Fruit fly (Drosophila melanogaster) whole organism, embryonic: ENCODE measurements around the gene CG13038.

Experiments
- Atf3 ChIP-seq: fragments of 200-800 bp; sonication (Bioruptor generic); optimal IDR thresholded peaks from 3 replicates; lab custom pipeline; 2016; ENCODE audit warnings: missing biosample characterization, missing genetic modification characterization
- Atf6 ChIP-seq: fragments of 200-800 bp; sonication (Bioruptor generic); IDR thresholded peaks from 2 replicates; pipeline ENCODE4 v1.3.6; 2022; ENCODE audit warnings: missing biosample characterization, missing genetic modification characterization
- CG10979 ChIP-seq: fragments of 200-800 bp; sonication (Bioruptor generic); optimal IDR thresholded peaks from 2 replicates; lab custom pipeline; 2018; ENCODE audit warnings: missing biosample characterization, mild to moderate bottlenecking, missing genetic modification characterization, moderate library complexity
- CG11504 ChIP-seq: fragments of 200-800 bp; sonication (Bioruptor generic); optimal IDR thresholded peaks from 3 replicates; lab custom pipeline; 2019; ENCODE audit warnings: missing biosample characterization, mild to moderate bottlenecking, missing genetic modification characterization, moderate library complexity
- CG11695 ChIP-seq: fragments of 200-800 bp; sonication (Bioruptor generic); IDR thresholded peaks from 3 replicates; pipeline ENCODE4 v1.3.6; 2022; ENCODE audit warnings: missing biosample characterization, missing genetic modification characterization
- CG12391 ChIP-seq: fragments of 200-800 bp; sonication (Bioruptor generic); optimal IDR thresholded peaks from 3 replicates; lab custom pipeline; 2018; ENCODE audit warnings: missing biosample characterization, mild to moderate bottlenecking, missing genetic modification characterization, moderate library complexity
- CG12744 ChIP-seq: fragments of 200-800 bp; sonication (Bioruptor generic); optimal IDR thresholded peaks from 2 replicates; lab custom pipeline; 2016; ENCODE audit warnings: missing biosample characterization, missing genetic modification characterization
- CG14441 ChIP-seq: fragments of 200-800 bp; sonication (Bioruptor generic); IDR thresholded peaks from 2 replicates; pipeline ENCODE4 v1.3.6; 2022; ENCODE audit warnings: missing biosample characterization, missing genetic modification characterization
- CG16779 ChIP-seq: fragments of 200-800 bp; sonication (Bioruptor generic); IDR thresholded peaks from 2 replicates; pipeline ENCODE4 v1.3.6; 2022; ENCODE audit warnings: missing biosample characterization, missing genetic modification characterization
- CG17328 ChIP-seq: fragments of 200-800 bp; sonication (Bioruptor generic); IDR thresholded peaks from 2 replicates; pipeline ENCODE4 v1.3.6; 2022; ENCODE audit warnings: missing biosample characterization, missing genetic modification characterization
- CG1792 ChIP-seq: fragments of 200-800 bp; sonication (Bioruptor generic); optimal IDR thresholded peaks from 2 replicates; lab custom pipeline; 2016; ENCODE audit warnings: missing biosample characterization, missing genetic modification characterization
- CG18476 ChIP-seq: fragments of 200-800 bp; sonication (Bioruptor generic); optimal IDR thresholded peaks from 2 replicates; lab custom pipeline; 2016; ENCODE audit warnings: missing biosample characterization, mild to moderate bottlenecking, missing genetic modification characterization
- CG2875 ChIP-seq: fragments of 200-800 bp; sonication (Bioruptor generic); optimal IDR thresholded peaks from 2 replicates; lab custom pipeline; 2017; ENCODE audit warnings: missing biosample characterization, mild to moderate bottlenecking, missing genetic modification characterization, missing genetic modification reagents
- CG32532 ChIP-seq: fragments of 200-800 bp; sonication (Bioruptor generic); IDR thresholded peaks from 2 replicates; pipeline ENCODE4 v1.3.6; 2022; ENCODE audit warnings: missing biosample characterization, missing genetic modification characterization
- CG34422 ChIP-seq: fragments of 200-800 bp; sonication (Bioruptor generic); IDR thresholded peaks from 3 replicates; pipeline ENCODE4 v1.3.6; 2022; ENCODE audit warnings: missing biosample characterization, missing genetic modification characterization
- CG3726 ChIP-seq: fragments of 200-800 bp; sonication (Bioruptor generic); IDR thresholded peaks from 3 replicates; pipeline ENCODE4, ENCODE4 v1.3.6; 2022; ENCODE audit warnings: missing biosample characterization, missing genetic modification characterization
- CG4424 ChIP-seq: fragments of 200-800 bp; sonication (Bioruptor generic); optimal IDR thresholded peaks from 3 replicates; lab custom pipeline; 2016; ENCODE audit warnings: missing biosample characterization, missing genetic modification characterization
- CG4820 ChIP-seq: fragments of 200-800 bp; sonication (Bioruptor generic); optimal IDR thresholded peaks from 3 replicates; lab custom pipeline; 2016; ENCODE audit warnings: missing biosample characterization, missing genetic modification characterization
- CG6175 ChIP-seq: fragments of 200-800 bp; sonication (Bioruptor generic); IDR thresholded peaks from 3 replicates; pipeline ENCODE4 v1.3.6; 2022; ENCODE audit warnings: missing biosample characterization, missing genetic modification characterization
- CG7839 ChIP-seq: fragments of 200-800 bp; sonication (Bioruptor generic); optimal IDR thresholded peaks from 3 replicates; lab custom pipeline; 2018; ENCODE audit warnings: missing biosample characterization, mild to moderate bottlenecking, missing genetic modification characterization, moderate library complexity
- CG8359 ChIP-seq: fragments of 200-800 bp; sonication (Bioruptor generic); optimal IDR thresholded peaks from 2 replicates; lab custom pipeline; 2017; ENCODE audit warnings: missing biosample characterization, mild to moderate bottlenecking, missing genetic modification characterization, borderline replicate concordance
- Chrac-16 ChIP-seq: fragments of 200-800 bp; sonication (Bioruptor generic); optimal IDR thresholded peaks from 3 replicates; lab custom pipeline; 2016; ENCODE audit warnings: missing biosample characterization, missing genetic modification characterization
- Doc2 ChIP-seq: fragments of 200-800 bp; sonication (Bioruptor generic); IDR thresholded peaks from 2 replicates; pipeline ENCODE4 v1.3.6; 2022; ENCODE audit warnings: missing biosample characterization, missing genetic modification characterization
- Doc3 ChIP-seq: fragments of 200-800 bp; sonication (Bioruptor generic); IDR thresholded peaks from 3 replicates; pipeline ENCODE4 v1.3.6; 2022; ENCODE audit warnings: missing biosample characterization, missing genetic modification characterization; ENCODE audit not compliant: partially characterized antibody
- E2f1 ChIP-seq: fragments of 200-800 bp; sonication (Bioruptor generic); IDR thresholded peaks from 2 replicates; pipeline ENCODE4 v1.3.6; 2022; ENCODE audit warnings: missing biosample characterization, missing genetic modification characterization
- Fer3 ChIP-seq: fragments of 200-800 bp; sonication (Bioruptor generic); optimal IDR thresholded peaks from 2 replicates; lab custom pipeline; 2018; ENCODE audit warnings: missing biosample characterization, mild to moderate bottlenecking, missing genetic modification characterization, moderate library complexity
- Mrtf ChIP-seq: fragments of 200-800 bp; sonication (Bioruptor generic); IDR thresholded peaks from 3 replicates; pipeline ENCODE4 v1.3.6; 2022; ENCODE audit warnings: missing biosample characterization, missing genetic modification characterization
- Six4 ChIP-seq: fragments of 200-800 bp; sonication (Bioruptor generic); optimal IDR thresholded peaks from 2 replicates; lab custom pipeline; 2016; ENCODE audit warnings: missing biosample characterization, missing genetic modification characterization
- Sox102F ChIP-seq: fragments of 200-800 bp; sonication (Bioruptor generic); optimal IDR thresholded peaks from 2 replicates; lab custom pipeline; 2018; ENCODE audit warnings: missing biosample characterization, mild to moderate bottlenecking, missing genetic modification characterization, moderate library complexity
- abd-A ChIP-seq: fragments of 200-800 bp; sonication (Bioruptor generic); optimal IDR thresholded peaks from 3 replicates; lab custom pipeline; 2019; ENCODE audit warnings: missing biosample characterization, mild to moderate bottlenecking, missing genetic modification characterization, moderate library complexity
- ase ChIP-seq: fragments of 200-800 bp; sonication (Bioruptor generic); IDR thresholded peaks from 3 replicates; pipeline ENCODE4 v1.3.6; 2022; ENCODE audit warnings: missing biosample characterization, missing genetic modification characterization
- bcd ChIP-seq: fragments of 200-800 bp; sonication (Bioruptor generic); optimal IDR thresholded peaks from 2 replicates; lab custom pipeline; 2017; ENCODE audit warnings: missing biosample characterization, mild to moderate bottlenecking, missing genetic modification characterization
- ci ChIP-seq: fragments of 200-800 bp; sonication (Bioruptor generic); IDR thresholded peaks from 3 replicates; pipeline ENCODE4 v1.3.6; 2022; ENCODE audit warnings: missing biosample characterization, missing genetic modification characterization
- fd64A ChIP-seq: fragments of 200-800 bp; sonication (Bioruptor generic); optimal IDR thresholded peaks from 3 replicates; lab custom pipeline; 2018; ENCODE audit warnings: missing biosample characterization, mild to moderate bottlenecking, missing genetic modification characterization
- gce ChIP-seq: fragments of 200-800 bp; sonication (Bioruptor generic); IDR thresholded peaks from 3 replicates; pipeline ENCODE4 v1.3.6; 2022; ENCODE audit warnings: missing biosample characterization, missing genetic modification characterization
- gcm ChIP-seq: fragments of 200-800 bp; sonication (Bioruptor generic); optimal IDR thresholded peaks from 2 replicates; lab custom pipeline; 2019; ENCODE audit warnings: missing biosample characterization, mild to moderate bottlenecking, missing genetic modification characterization, moderate library complexity
- gem ChIP-seq: fragments of 200-800 bp; sonication (Bioruptor generic); optimal IDR thresholded peaks from 2 replicates; lab custom pipeline; 2019; ENCODE audit warnings: missing biosample characterization, mild to moderate bottlenecking, missing genetic modification characterization, moderate library complexity
- gsb ChIP-seq: fragments of 200-800 bp; sonication (Bioruptor generic); IDR thresholded peaks from 2 replicates; pipeline ENCODE4 v1.3.6; 2022; ENCODE audit warnings: missing biosample characterization, missing genetic modification characterization
- her ChIP-seq: fragments of 200-800 bp; sonication (Bioruptor generic); optimal IDR thresholded peaks from 2 replicates; lab custom pipeline; 2016; ENCODE audit warnings: missing biosample characterization, missing genetic modification characterization
- jing ChIP-seq: fragments of 200-800 bp; sonication (Bioruptor generic); optimal IDR thresholded peaks from 2 replicates; lab custom pipeline; 2018; ENCODE audit warnings: missing biosample characterization, mild to moderate bottlenecking, missing genetic modification characterization
- lov ChIP-seq, 2 experiments: fragments of 200-800 bp in 1 of 2; fragments of >200 bp in 1 of 2; sonication (Bioruptor generic) in 1 of 2; IDR thresholded peaks in 1 of 2; optimal IDR thresholded peaks in 1 of 2; 2 replicates in 1 of 2; 3 replicates in 1 of 2; pipeline versions ENCODE4 v1.3.6 to Lab custom; 2017 to 2022; ENCODE audit warnings: missing biosample characterization in 1 of 2, missing genetic modification characterization in 1 of 2
- mam ChIP-seq: fragments of 200-800 bp; sonication (Bioruptor generic); optimal IDR thresholded peaks from 3 replicates; lab custom pipeline; 2016; ENCODE audit warnings: missing biosample characterization, missing genetic modification characterization
- pros ChIP-seq: fragments of 200-800 bp; sonication (Bioruptor generic); optimal IDR thresholded peaks from 3 replicates; lab custom pipeline; 2019; ENCODE audit warnings: missing biosample characterization, mild to moderate bottlenecking, missing genetic modification characterization, moderate library complexity
- row ChIP-seq: fragments of 200-800 bp; sonication (Bioruptor generic); IDR thresholded peaks from 3 replicates; pipeline ENCODE4 v1.3.6; 2022; ENCODE audit warnings: missing biosample characterization, missing genetic modification characterization
- sisA ChIP-seq: fragments of 200-800 bp; sonication (Bioruptor generic); IDR thresholded peaks from 2 replicates; pipeline ENCODE4 v1.3.6; 2022; ENCODE audit warnings: missing biosample characterization, missing genetic modification characterization
- sna ChIP-seq: fragments of 200-800 bp; sonication (Bioruptor generic); IDR thresholded peaks from 2 replicates; pipeline ENCODE4 v1.3.6; 2022; ENCODE audit warnings: missing biosample characterization, missing genetic modification characterization; ENCODE audit not compliant: partially characterized antibody
- stc ChIP-seq: fragments of 200-800 bp; sonication (Bioruptor generic); IDR thresholded peaks from 2 replicates; pipeline ENCODE4 v1.3.6; 2022; ENCODE audit warnings: missing biosample characterization, missing genetic modification characterization
- tio ChIP-seq: fragments of 200-800 bp; sonication (Bioruptor generic); optimal IDR thresholded peaks from 2 replicates; lab custom pipeline; 2017; ENCODE audit warnings: missing biosample characterization, missing genetic modification characterization, inconsistent platforms
- unpg ChIP-seq: fragments of 200-800 bp; sonication (Bioruptor generic); optimal IDR thresholded peaks from 3 replicates; lab custom pipeline; 2018; ENCODE audit warnings: missing biosample characterization, mild to moderate bottlenecking, missing genetic modification characterization, moderate library complexity
- wdn ChIP-seq: fragments of 200-800 bp; sonication (Bioruptor generic); IDR thresholded peaks from 2 replicates; pipeline ENCODE4 v1.3.6; 2022; ENCODE audit warnings: missing biosample characterization, missing genetic modification characterization
- yki ChIP-seq: fragments of >200 bp; optimal IDR thresholded peaks from 3 replicates; lab custom pipeline; 2018

Gene CG13038

DNA sequence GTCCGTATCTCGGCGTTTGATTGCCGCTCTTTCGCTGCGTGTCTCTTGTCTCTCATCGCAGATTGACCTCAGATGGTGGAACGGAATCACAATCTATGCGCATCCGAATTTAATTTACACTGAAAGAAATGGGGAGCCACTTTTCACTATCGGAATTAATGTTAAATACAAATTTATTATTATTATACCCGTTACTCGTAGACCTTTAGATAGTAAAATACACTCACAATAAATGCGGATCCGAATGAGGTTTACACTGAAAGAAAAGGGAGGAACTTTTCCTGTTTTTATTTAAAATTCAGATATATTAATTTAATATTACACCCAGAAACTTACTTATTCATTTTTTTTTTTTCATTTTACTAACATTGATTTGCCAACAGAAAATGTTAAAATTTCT, 38.6 kb downstream of the CG13038 start (continued):
- no peak for TF ChIP-seq gsb (GFP tag; lab: Robert Waterston, UW)
- peak; percentile 47; the same call in 1 of the 3 replicates for TF ChIP-seq ase (GFP tag; lab: Robert Waterston, UW)
- TF ChIP-seq fd64A (GFP tag; lab: Kevin White, UChicago), result no peak
- TF ChIP-seq CG2875 (GFP tag; lab: Kevin White, UChicago), result no peak
- no peak for TF ChIP-seq Mrtf (GFP tag; lab: Robert Waterston, UW)
- no peak for TF ChIP-seq CG11504
- TF ChIP-seq Atf6, result peak; percentile 38; the same call in 1 of the 2 replicates
- TF ChIP-seq sna, result no peak
- no peak for TF ChIP-seq Fer3 (tag; lab: Kevin White, UChicago)
- no peak for TF ChIP-seq wdn (GFP tag; lab: Robert Waterston, UW)
- TF ChIP-seq Doc2, result no peak
- TF ChIP-seq CG32532 (GFP tag; lab: Robert Waterston, UW), result no peak
- TF ChIP-seq tio (GFP tag; lab: Kevin White, UChicago), result peak; percentile 5
- peak; percentile 33; the same call in 1 of the 2 replicates for TF ChIP-seq CG14441 (GFP tag; lab: Robert Waterston, UW)
- peak; percentile 15; the same call in 1 of the 2 replicates for TF ChIP-seq sisA (GFP tag; lab: Robert Waterston, UW)
- no peak for TF ChIP-seq ci (GFP tag; lab: Robert Waterston, UW)
- no peak for TF ChIP-seq mam (GFP tag; lab: Kevin White, UChicago)
- TF ChIP-seq row, result peak; percentile 34; the same call in 1 of the 3 replicates
- TF ChIP-seq CG18476 (GFP tag; lab: Kevin White, UChicago), result no peak
- no peak for TF ChIP-seq gcm (GFP tag; lab: Kevin White, UChicago)
- no peak for TF ChIP-seq gce (GFP tag; lab: Robert Waterston, UW)
- no peak for TF ChIP-seq Atf3
- TF ChIP-seq CG11695 (GFP tag; lab: Robert Waterston, UW), result 0 out of 3 replicates have a peak, but pooled peaks have one; percentile 27
- no peak for TF ChIP-seq jing
- peak; percentile 50; the same call in 1 of the 3 replicates for TF ChIP-seq CG34422 (GFP tag; lab: Robert Waterston, UW)
- TF ChIP-seq E2f1 (GFP tag; lab: Robert Waterston, UW), result peak; percentile 33; the same call in 1 of the 2 replicates
- no peak for TF ChIP-seq Doc3 (GFP tag; lab: Robert Waterston, UW)
- no peak for TF ChIP-seq pros (GFP tag; lab: Kevin White, UChicago)
- peak; percentile 38 for TF ChIP-seq CG4424 (GFP tag; lab: Kevin White, UChicago)
- peak; percentile 65 for TF ChIP-seq gem (tag; lab: Kevin White, UChicago)
- TF ChIP-seq unpg (GFP tag; lab: Kevin White, UChicago), result peak; percentile 59
- TF ChIP-seq CG10979 (tag; lab: Kevin White, UChicago), result no peak
- no peak for TF ChIP-seq CG12744 (GFP tag; lab: Kevin White, UChicago)
- peak; percentile 44; the same call in 1 of the 2 replicates for TF ChIP-seq CG17328
- no peak for TF ChIP-seq CG16779 (GFP tag; lab: Robert Waterston, UW)
- no peak for TF ChIP-seq her (GFP tag; lab: Kevin White, UChicago)
- TF ChIP-seq CG6175, result no peak
- TF ChIP-seq Six4, result no peak
- TF ChIP-seq CG7839, result peak; percentile 39
- TF ChIP-seq CG4820 (GFP tag; lab: Kevin White, UChicago), result no peak
- TF ChIP-seq bcd, result no peak
- TF ChIP-seq CG12391 (tag; lab: Kevin White, UChicago), result no peak
- no peak for TF ChIP-seq yki
- 0 out of 2 replicates have a peak, but pooled peaks have one; percentile 26 for TF ChIP-seq stc (GFP tag; lab: Robert Waterston, UW)
- no peak for TF ChIP-seq CG1792 (GFP tag; lab: Kevin White, UChicago)
- no peak for TF ChIP-seq CG3726 (GFP tag; lab: Robert Waterston, UW)
- TF ChIP-seq CG8359, result no peak
- TF ChIP-seq lov (optimal IDR thresholded peaks at IDR 0.05; lab: Kevin White, UChicago), result no peak
- TF ChIP-seq lov (GFP tag; IDR thresholded peaks at IDR 0.05; lab: Robert Waterston, UW), result no peak
- peak; percentile 31 for TF ChIP-seq Sox102F
- TF ChIP-seq abd-A, result no peak
- peak; percentile 9 for TF ChIP-seq Chrac-16 (GFP tag; lab: Kevin White, UChicago)
